Worm (Caenorhabditis elegans): ENCODE measurements around the gene ssl-1.
A peak's percentile ranks its signal among the peaks of the same experiment; 100 is the strongest.

ssl-1 gene

DNA sequence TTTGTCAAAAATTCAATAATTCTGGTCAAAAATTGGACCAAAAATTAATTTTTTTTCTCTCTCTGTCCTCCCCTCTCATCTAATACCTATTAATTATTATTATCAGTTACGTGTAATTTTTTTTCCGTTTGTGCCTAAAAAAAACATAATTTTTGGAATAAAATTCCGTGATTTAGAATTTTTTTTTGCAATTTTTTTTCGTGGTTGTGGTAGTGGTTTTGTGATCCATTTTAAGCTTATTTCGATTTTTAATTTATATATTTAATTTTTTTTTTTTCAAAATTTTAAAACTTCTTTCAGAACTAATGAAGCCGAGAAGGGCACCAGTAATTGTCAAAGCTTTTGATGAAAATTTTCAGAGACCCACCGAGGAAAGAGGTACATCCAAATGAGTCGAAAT is 15.2 kb upstream of the ssl-1 start, which contains the start of gene sas-1:
TSS of gene sas-1 (plus strand) at position 301 of the 400 bp plus-strand sequence.
- TF ChIP-seq mab-5 (tag; optimal IDR thresholded peaks at IDR 0.05): no peak
- TF ChIP-seq snpc-4 (tag; optimal IDR thresholded peaks at IDR 0.05): no peak
- no peak for TF ChIP-seq cnd-1 (tag; optimal IDR thresholded peaks at IDR 0.05)
- no peak for TF ChIP-seq sem-2 (GFP tag; optimal IDR thresholded peaks at IDR 0.05)
- no peak for TF ChIP-seq zip-8 (tag; optimal IDR thresholded peaks at IDR 0.05)
- TF ChIP-seq elt-1 (tag; optimal IDR thresholded peaks at IDR 0.05; ENCODE audit: borderline replicate concordance, insufficient read depth): no peak
- no peak for TF ChIP-seq blmp-1 (tag; optimal IDR thresholded peaks at IDR 0.05)
- TF ChIP-seq hlh-1 (tag; optimal IDR thresholded peaks at IDR 0.05): no peak
- TF ChIP-seq nhr-28 (tag; optimal IDR thresholded peaks at IDR 0.05): no peak
- no peak for TF ChIP-seq sptf-1 (tag; optimal IDR thresholded peaks at IDR 0.05)
- no peak for TF ChIP-seq M03D4.4 (tag; optimal IDR thresholded peaks at IDR 0.05)
- no peak for TF ChIP-seq ceh-43 (GFP tag; optimal IDR thresholded peaks at IDR 0.05)
- no peak for TF ChIP-seq lin-13 (tag; optimal IDR thresholded peaks at IDR 0.05)
- no peak for TF ChIP-seq unc-62 (GFP tag; optimal IDR thresholded peaks at IDR 0.05)
- TF ChIP-seq ztf-11 (tag; optimal IDR thresholded peaks at IDR 0.05): no peak
- TF ChIP-seq unc-39 (tag; optimal IDR thresholded peaks at IDR 0.05): no peak
- no peak for TF ChIP-seq unc-120 (tag; optimal IDR thresholded peaks at IDR 0.05; ENCODE audit: poor library complexity, severe bottlenecking)
- no peak for TF ChIP-seq mls-2 (tag; optimal IDR thresholded peaks at IDR 0.05)

DNA sequence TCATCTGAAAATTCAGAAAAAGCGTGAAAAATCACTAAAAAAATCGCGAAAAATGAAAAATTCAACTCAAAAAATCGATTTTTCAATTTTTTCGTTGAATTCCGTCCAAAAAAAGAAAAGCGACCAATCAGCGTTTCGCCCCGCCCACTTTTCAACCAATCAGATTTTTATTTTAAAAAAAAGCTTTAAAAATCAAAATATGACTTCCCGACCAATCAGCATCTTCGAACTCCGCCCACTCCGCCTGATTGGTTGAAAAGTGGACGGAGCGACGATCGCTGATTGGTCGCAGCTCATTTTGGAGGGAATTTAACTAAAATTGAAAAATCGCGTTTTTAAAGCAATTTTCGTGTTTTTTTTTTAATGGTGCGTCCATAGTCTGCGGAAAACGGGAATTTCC is 12.0 kb upstream of the ssl-1 start:
- TF ChIP-seq tbx-8 (GFP tag; optimal IDR thresholded peaks at IDR 0.05) (no peak), elt-1 (tag; optimal IDR thresholded peaks at IDR 0.05; ENCODE audit: borderline replicate concordance, insufficient read depth) (no peak), lin-32 (GFP tag; optimal IDR thresholded peaks at IDR 0.05) (no peak), nhr-237 (tag; optimal IDR thresholded peaks at IDR 0.05) (no peak), nhr-2 (tag; optimal IDR thresholded peaks at IDR 0.05) (no peak), flh-1 (GFP tag; optimal IDR thresholded peaks at IDR 0.05) (no peak), lin-13 (tag; optimal IDR thresholded peaks at IDR 0.05) (no peak), bed-3 (GFP tag; optimal IDR thresholded peaks at IDR 0.05) (no peak), mls-2 (tag; optimal IDR thresholded peaks at IDR 0.05) (no peak), ham-2 (GFP tag; optimal IDR thresholded peaks at IDR 0.05) (no peak), hlh-1 (tag; optimal IDR thresholded peaks at IDR 0.05) (no peak), nhr-76 (tag; optimal IDR thresholded peaks at IDR 0.05) (no peak), unc-62 (GFP tag; optimal IDR thresholded peaks at IDR 0.05) (no peak), unc-39 (tag; optimal IDR thresholded peaks at IDR 0.05) (no peak), ztf-11 (tag; optimal IDR thresholded peaks at IDR 0.05) (no peak), mab-5 (tag; optimal IDR thresholded peaks at IDR 0.05) (no peak), snpc-4 (tag; optimal IDR thresholded peaks at IDR 0.05) (no peak)

- TF ChIP-seq ztf-11 (tag; optimal IDR thresholded peaks at IDR 0.05) (no peak), mab-5 (tag; optimal IDR thresholded peaks at IDR 0.05) (no peak), nhr-2 (tag; optimal IDR thresholded peaks at IDR 0.05) (no peak), unc-39 (tag; optimal IDR thresholded peaks at IDR 0.05) (no peak), mls-2 (tag; optimal IDR thresholded peaks at IDR 0.05) (no peak), elt-1 (tag; optimal IDR thresholded peaks at IDR 0.05; ENCODE audit: borderline replicate concordance, insufficient read depth) (no peak), ceh-39 (tag; optimal IDR thresholded peaks at IDR 0.05) (no peak), ham-2 (GFP tag; optimal IDR thresholded peaks at IDR 0.05) (no peak), tbx-8 (GFP tag; optimal IDR thresholded peaks at IDR 0.05) (no peak), unc-62 (GFP tag; optimal IDR thresholded peaks at IDR 0.05) (no peak), sem-2 (GFP tag; optimal IDR thresholded peaks at IDR 0.05) (no peak), zip-8 (tag; optimal IDR thresholded peaks at IDR 0.05) (no peak), bed-3 (GFP tag; optimal IDR thresholded peaks at IDR 0.05) (no peak), lsy-2 (tag; optimal IDR thresholded peaks at IDR 0.05) (no peak), nhr-28 (tag; optimal IDR thresholded peaks at IDR 0.05) (no peak), nhr-237 (tag; optimal IDR thresholded peaks at IDR 0.05) (no peak), ceh-83 (GFP tag; optimal IDR thresholded peaks at IDR 0.05) (no peak), snpc-4 (tag; optimal IDR thresholded peaks at IDR 0.05) (no peak), ceh-43 (GFP tag; optimal IDR thresholded peaks at IDR 0.05) (no peak), lin-13 (tag; optimal IDR thresholded peaks at IDR 0.05) (no peak)
Observed at ce11 chrIII:12703237-12703636, 11.1 kb upstream of the ssl-1 start.

- TF ChIP-seq cnd-1 (tag; optimal IDR thresholded peaks at IDR 0.05) (no peak), lsy-2 (tag; optimal IDR thresholded peaks at IDR 0.05) (peak; percentile 25), lin-13 (tag; optimal IDR thresholded peaks at IDR 0.05) (peak; percentile 66), sptf-1 (tag; optimal IDR thresholded peaks at IDR 0.05) (no peak), unc-62 (GFP tag; optimal IDR thresholded peaks at IDR 0.05) (no peak), ces-1 (GFP tag; optimal IDR thresholded peaks at IDR 0.05) (peak; percentile 84), ceh-39 (tag; optimal IDR thresholded peaks at IDR 0.05) (no peak), pha-4 (tag; optimal IDR thresholded peaks at IDR 0.05) (peak; percentile 46), ceh-43 (GFP tag; optimal IDR thresholded peaks at IDR 0.05) (no peak), nhr-237 (tag; optimal IDR thresholded peaks at IDR 0.05) (peak; percentile 14)
Observed at ce11 chrIII:12711217-12711616, 3.1 kb upstream of the ssl-1 start, which contains the start of gene hut-1. Gene hut-1 (plus strand): TSS chrIII:12711560.
